Worm (Caenorhabditis elegans): ENCODE measurements around the gene Y73B6A.3.

DNA sequence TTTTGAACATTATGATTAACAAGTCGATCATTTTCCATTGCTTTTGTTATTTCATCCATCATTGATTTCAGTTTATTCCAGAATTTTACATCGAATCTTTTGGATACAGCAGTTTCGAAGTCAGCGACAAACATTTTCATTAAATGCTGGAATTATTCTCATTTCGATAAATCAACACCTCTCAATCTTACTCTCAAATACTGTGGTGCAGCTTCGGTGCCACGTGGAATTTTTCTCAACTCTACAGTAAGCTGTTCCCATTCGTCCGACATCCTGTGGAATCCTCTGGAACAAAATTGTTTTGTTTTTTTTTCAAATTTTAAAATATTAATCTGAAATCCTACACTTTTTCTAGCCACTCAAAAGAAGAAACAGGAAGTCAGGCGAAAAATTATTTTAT is 2.1 kb upstream of the Y73B6A.3 start, which contains the start of gene smg-7:
- TF ChIP-seq lin-39 (tag; optimal IDR thresholded peaks at IDR 0.05) (no peak), aly-2 (tag; optimal IDR thresholded peaks at IDR 0.05) (no peak), fos-1 (tag; optimal IDR thresholded peaks at IDR 0.05) (no peak), lir-3 (tag; optimal IDR thresholded peaks at IDR 0.05) (no peak), ceh-28 (tag; optimal IDR thresholded peaks at IDR 0.05) (no peak), ama-1 (optimal IDR thresholded peaks at IDR 0.05) (peak; percentile 60), dpl-1 (GFP tag; optimal IDR thresholded peaks at IDR 0.05) (no peak), snpc-4 (tag; optimal IDR thresholded peaks at IDR 0.05) (no peak), set-16 (GFP tag; IDR thresholded peaks at IDR 0.05) (no peak), nhr-28 (tag; optimal IDR thresholded peaks at IDR 0.05) (no peak), nhr-77 (tag; optimal IDR thresholded peaks at IDR 0.05) (no peak), snpc-1.2 (GFP tag; IDR thresholded peaks at IDR 0.05) (no peak)

Measured in whole organism, L4 larva.